Worm (Caenorhabditis elegans) whole organism, L4/young adult: ENCODE measurements around the gene nstp-9.

Experiments used
- W03F9.2 ChIP-seq: fragments of 150-350 bp; optimal IDR thresholded peaks from 2 replicates; lab custom pipeline; 2014; ENCODE audit warnings: missing biosample characterization, missing genetic modification characterization
- dao-5 ChIP-seq: sonication (generic microtip); optimal IDR thresholded peaks from 2 replicates; lab custom pipeline; 2016; ENCODE audit warnings: missing genotype, missing genetic modification characterization, moderate library complexity, missing compliant biosample characterization
- him-1 ChIP-seq: sonication (generic microtip); optimal IDR thresholded peaks from 2 replicates; lab custom pipeline; 2016; ENCODE audit warnings: missing genotype, missing genetic modification reagents, missing genetic modification characterization, missing compliant biosample characterization

nstp-9 gene

DNA sequence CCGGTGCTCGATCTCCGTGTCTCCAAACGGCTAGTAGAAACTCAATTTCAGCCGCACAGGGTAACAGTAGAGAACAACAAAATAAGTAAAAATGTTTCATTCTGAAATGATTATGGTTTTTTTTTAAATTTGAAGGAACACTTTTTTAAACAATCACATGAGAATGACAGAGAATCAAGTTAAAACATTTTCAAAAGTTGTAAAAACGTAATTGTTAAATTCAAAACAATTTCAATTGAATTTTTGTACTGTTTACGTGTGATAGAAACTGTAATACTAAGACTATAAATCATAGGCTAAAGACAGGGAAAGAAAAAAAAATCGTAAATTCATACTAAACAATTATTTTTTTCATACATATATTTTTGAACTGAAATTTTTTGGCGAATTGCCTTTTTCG is 21.7 kb upstream of the nstp-9 start, which contains the start of gene pho-7:
Gene pho-7 (minus strand): TSS at position 101 of the 400 bp plus-strand sequence.
- TF ChIP-seq W03F9.2 (tag; lab: Kevin White, UChicago) (no peak), him-1 (tag; lab: Kevin White, UChicago) (no peak), dao-5 (tag; lab: Kevin White, UChicago) (no peak)

DNA sequence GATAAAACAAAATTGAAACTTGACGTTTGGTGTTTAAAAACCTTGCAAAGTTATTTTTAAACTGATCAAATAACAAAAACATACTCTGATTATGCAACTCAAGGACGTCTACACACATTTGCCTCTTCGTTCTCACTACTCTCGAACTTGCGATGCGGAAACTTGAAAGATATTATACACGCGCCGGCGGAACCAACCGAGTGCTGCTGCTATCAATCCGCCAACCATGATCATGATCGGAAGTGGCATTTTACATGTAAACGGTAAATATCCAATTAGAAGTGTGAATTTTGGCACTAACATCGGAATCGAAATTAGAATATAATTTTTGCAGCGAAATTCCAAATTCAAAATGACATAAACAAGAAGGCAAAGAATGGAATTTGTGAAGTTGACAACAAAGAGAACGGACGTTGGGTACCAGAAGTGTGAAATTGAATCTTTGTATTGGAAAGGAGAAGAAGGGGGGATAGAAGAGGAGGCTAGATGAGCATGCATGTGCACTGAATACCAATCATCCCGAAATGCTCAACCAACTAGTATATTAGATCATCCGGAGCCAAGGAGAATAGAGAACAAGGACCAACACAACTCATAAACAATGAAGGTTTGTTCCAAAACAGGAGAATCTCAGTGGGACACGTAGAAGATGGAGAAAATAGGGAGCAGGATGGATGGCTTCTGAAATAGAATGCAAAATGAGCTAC is 13.9 kb upstream of the nstp-9 start:
- no peak for TF ChIP-seq dao-5 (tag; lab: Kevin White, UChicago)
- TF ChIP-seq W03F9.2 (tag; lab: Kevin White, UChicago) = no peak
- TF ChIP-seq him-1 (tag; lab: Kevin White, UChicago) = no peak

- TF ChIP-seq dao-5 (tag; lab: Kevin White, UChicago) = no peak
- no peak for TF ChIP-seq him-1 (tag; lab: Kevin White, UChicago)
- no peak for TF ChIP-seq W03F9.2 (tag; lab: Kevin White, UChicago)
Measured at ce11 chrX:10932087-10932486, 12.6 kb upstream of the nstp-9 start.

- TF ChIP-seq dao-5 (tag; lab: Kevin White, UChicago) (no peak), W03F9.2 (tag; lab: Kevin White, UChicago) (no peak), him-1 (tag; lab: Kevin White, UChicago) (no peak)
Measured at ce11 chrX:10928948-10929563, 9.5 kb upstream of the nstp-9 start, which contains the start of gene dgn-1. TSS of gene dgn-1 (minus strand) at chrX:10928998.

DNA sequence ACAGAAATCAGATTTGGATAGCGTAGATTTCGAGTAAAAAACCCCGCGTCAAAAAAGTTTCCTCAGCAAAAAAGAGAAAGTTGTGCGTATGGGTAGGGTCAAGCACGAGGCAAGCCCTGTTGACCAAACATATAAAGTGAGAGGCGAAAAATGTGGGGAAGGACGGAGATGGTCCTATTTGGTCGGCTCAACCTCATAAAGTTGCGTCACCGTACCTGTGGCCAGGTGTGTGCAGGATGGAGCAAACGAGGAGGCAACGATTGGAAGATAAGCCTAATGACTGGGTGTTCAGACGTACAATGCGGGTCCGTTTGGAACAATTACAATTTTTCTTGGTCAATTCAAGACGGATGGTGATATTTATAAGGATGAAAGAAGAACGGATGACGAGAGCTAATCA is 7.6 kb upstream of the nstp-9 start:
- TF ChIP-seq him-1 (tag; lab: Kevin White, UChicago) (no peak), dao-5 (tag; lab: Kevin White, UChicago) (no peak), W03F9.2 (tag; lab: Kevin White, UChicago) (no peak)

- TF ChIP-seq W03F9.2 (tag; lab: Kevin White, UChicago) = no peak
- TF ChIP-seq him-1 (tag; lab: Kevin White, UChicago) = no peak
- no peak for TF ChIP-seq dao-5 (tag; lab: Kevin White, UChicago)
Measured at ce11 chrX:10924031-10924430, 4.5 kb upstream of the nstp-9 start.

- TF ChIP-seq W03F9.2 (tag; lab: Kevin White, UChicago) = no peak
- no peak for TF ChIP-seq dao-5 (tag; lab: Kevin White, UChicago)
- no peak for TF ChIP-seq him-1 (tag; lab: Kevin White, UChicago)
Measured at ce11 chrX:10916194-10916593, 3.3 kb downstream of the nstp-9 start.

DNA sequence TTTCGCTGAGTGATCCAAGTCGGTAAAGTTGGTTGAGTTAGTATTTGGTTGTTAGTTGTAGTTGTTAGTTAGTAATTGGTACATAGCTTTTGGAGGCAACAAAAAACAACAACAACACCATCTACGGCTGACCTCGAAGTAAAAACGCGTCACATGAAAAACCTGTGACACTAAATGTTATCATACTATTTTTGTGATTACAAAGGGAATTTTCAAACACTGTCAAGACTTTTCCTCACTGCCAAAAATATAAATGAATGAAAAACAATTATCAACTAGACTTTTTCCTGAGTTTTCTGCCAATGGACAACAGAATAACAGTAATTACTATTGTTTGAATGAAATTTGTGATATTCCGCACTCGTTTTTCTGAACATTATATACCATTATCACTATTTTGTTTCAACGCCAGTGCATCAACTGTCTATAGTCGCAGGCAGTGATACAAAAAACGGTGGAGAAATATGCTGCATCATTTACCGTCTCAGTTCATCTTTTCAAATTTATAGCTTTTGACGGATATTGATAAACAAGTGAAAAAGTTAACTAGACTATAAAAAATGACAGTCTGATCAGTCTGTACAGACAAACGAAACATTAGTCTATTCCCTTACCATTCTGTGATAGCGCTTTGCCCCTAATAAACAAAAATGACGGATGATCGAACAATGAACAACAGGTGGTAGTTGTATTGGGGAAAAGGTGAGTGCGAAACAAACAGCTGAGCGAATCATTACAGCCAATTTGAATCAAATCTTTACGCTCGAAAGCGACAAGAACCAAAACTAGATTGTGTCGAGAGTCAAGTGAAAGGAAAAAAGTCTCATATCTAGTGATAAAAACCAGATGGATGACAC is 4.9 kb downstream of the nstp-9 start:
- TF ChIP-seq W03F9.2 (tag; lab: Kevin White, UChicago) (no peak), dao-5 (tag; lab: Kevin White, UChicago) (no peak), him-1 (tag; lab: Kevin White, UChicago) (no peak)

DNA sequence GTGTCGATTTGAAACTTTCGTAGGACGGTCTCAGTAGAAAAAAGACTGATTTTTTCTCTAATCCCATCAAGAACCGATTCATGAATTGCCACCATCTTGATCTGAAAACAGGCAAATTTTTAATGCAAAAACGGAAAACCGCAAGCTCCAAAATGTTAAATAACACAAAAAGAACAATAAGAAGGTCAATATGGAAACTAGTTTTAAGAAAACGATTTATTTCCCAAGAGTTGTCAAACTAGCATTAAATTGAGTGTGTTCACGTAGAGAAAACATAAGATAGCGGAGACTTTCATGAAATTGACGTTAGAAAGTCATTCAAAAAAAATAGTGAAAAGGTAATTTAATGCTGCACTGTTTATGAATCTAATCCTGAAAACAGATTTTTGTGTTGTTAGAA is 5.5 kb downstream of the nstp-9 start, which contains the start of gene F47B10.9:
Gene F47B10.9 (minus strand): TSS at position 101 of the 400 bp plus-strand sequence.
- TF ChIP-seq W03F9.2 (tag; lab: Kevin White, UChicago) (no peak), dao-5 (tag; lab: Kevin White, UChicago) (no peak), him-1 (tag; lab: Kevin White, UChicago) (no peak)

ce11 chrX:10910716-10911115 is 8.8 kb downstream of the nstp-9 start, which contains the start of gene F47B10.8:
TSS of gene F47B10.8 (minus strand) at chrX:10910816.
- TF ChIP-seq him-1 (tag; lab: Kevin White, UChicago) (no peak), dao-5 (tag; lab: Kevin White, UChicago) (no peak), W03F9.2 (tag; lab: Kevin White, UChicago) (no peak)

- TF ChIP-seq him-1 (tag; lab: Kevin White, UChicago) (no peak), W03F9.2 (tag; lab: Kevin White, UChicago) (no peak), dao-5 (tag; lab: Kevin White, UChicago) (no peak)
Measured at ce11 chrX:10909661-10910060, 9.9 kb downstream of the nstp-9 start.

- TF ChIP-seq him-1 (tag; lab: Kevin White, UChicago) = no peak
- no peak for TF ChIP-seq dao-5 (tag; lab: Kevin White, UChicago)
- no peak for TF ChIP-seq W03F9.2 (tag; lab: Kevin White, UChicago)
Measured at ce11 chrX:10907418-10907817, 12.1 kb downstream of the nstp-9 start.

- TF ChIP-seq dao-5 (tag; lab: Kevin White, UChicago) = no peak
Measured at ce11 chrX:10903416-10903815, 16.1 kb downstream of the nstp-9 start.
